Worm (Caenorhabditis elegans) whole organism, dauer: Measurements from ENCODE around the gene E01G6.1.

Experiments
- unc-62 ChIP-seq: sonication (generic microtip); optimal IDR thresholded peaks from 2 replicates; lab custom pipeline; 2017; ENCODE audit warnings: missing biosample characterization, missing genetic modification reagents, missing genetic modification characterization

Gene E01G6.1

DNA sequence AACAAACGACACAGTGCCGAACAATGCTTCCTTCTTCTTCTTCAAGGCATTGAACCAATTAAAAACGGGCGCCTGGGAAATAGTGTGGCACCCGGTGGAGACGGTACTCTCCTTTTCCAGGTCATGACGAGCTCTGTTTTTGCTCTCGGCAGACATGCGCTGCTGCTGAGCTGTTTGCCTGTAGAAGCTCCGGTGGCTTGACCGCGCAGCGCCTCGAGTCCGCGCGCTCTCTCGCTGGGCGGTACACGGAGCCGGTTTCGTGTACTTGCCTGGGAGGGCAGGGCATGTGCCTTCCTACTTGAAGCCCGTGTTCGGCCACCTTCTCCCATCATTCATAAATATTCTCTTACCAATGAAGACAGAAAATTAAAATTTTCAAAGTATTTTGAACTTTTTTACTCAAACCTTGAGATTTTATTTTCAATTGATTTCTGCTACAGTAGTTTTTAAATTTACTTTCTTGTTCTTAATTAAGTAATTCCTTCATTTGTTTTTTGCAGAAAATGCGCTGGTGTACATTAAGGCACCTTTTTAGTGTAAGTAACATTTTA lies at the start of gene E01G6.1:
Gene E01G6.1, plus strand, starts transcription at position 501 of the 551 bp plus-strand sequence.
- no peak for TF ChIP-seq unc-62 (GFP tag; lab: Kevin White, UChicago)

DNA sequence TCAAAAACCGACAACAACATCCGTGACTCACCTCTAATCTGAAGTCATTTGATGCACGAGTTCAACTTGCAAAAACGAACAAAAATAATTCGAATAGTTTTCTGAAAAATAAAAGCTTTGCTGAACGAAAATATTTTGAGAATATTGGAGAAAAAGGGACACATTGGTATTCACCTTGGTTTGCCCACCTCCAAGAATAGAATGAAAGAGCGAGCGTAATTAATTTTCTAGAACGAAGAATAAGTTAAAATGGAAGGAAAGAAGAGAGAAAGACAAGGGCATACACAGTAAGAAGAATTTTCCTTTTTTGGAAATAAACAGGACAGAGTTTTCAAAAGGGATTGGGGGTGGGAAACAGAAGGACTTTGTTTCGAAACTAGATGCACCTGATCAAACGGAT lies 47.9 kb upstream of the E01G6.1 start, which contains the start of gene cab-1:
Gene cab-1, minus strand, starts transcription at position 101 of the 400 bp plus-strand sequence.
- TF ChIP-seq unc-62 (GFP tag; lab: Kevin White, UChicago) = no peak

DNA sequence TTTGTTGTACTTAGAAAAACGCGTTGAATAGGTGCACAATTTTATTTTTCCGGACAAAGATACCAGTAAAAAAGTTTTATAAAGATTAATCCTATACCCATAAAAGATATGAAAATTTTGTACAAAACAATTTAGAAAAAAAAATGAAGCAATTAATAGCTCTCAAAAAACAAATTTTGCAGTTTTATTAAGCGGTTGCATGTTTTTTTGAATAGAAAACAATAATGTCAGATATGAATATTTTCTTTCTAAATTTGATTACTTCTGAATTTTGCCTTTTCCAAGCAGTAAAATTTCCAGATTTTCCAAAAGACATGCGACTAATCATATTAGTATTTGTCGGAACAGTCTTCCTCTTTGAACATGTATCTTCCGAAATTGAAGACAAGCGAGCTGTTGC lies 43.7 kb upstream of the E01G6.1 start, which contains the start of gene C23H4.8:
Gene C23H4.8, plus strand, starts transcription at position 301 of the 400 bp plus-strand sequence.
- no peak for TF ChIP-seq unc-62 (GFP tag; lab: Kevin White, UChicago)

DNA sequence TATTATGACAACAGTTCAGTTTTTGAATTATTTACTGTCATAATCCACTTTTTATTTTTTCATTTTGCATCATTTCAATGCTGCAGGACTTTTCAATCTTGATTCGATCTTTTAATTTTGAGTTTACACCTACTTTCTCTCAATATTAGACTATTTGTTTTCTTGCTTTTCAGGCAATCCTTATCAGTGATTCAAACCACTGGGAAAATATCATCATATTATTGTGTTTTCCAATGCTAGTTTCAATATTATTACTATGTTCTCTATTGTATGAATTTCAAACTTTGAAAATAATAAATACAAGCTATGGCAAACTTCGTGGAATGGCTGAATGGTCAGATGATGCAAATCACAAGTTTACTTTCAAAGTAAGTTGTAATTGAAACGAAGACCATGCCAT lies 41.2 kb upstream of the E01G6.1 start, which contains the start of gene cest-8:
Gene cest-8, plus strand, starts transcription at position 184 of the 400 bp plus-strand sequence.
- TF ChIP-seq unc-62 (GFP tag; lab: Kevin White, UChicago) = no peak

DNA sequence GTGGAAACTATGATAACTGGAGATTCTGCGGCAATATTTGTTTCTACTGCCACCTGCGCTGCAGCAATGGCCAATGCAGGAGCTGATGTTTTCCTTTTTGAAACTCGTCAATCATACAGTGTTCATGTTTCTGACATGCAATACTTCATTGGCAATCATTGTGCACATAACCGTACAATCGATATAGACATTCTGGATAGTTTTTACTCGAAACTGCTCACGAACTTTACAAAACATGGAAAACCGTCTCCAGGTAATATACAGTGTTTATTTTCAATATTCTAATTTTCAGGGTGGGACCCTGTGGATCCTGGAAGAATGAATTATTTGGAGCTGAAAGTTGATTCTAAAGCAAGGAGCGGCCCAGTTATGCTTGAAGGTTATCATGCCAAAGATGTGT lies 38.9 kb upstream of the E01G6.1 start, which contains the start of gene cest-9.2:
Gene cest-9.2, plus strand, starts transcription at position 301 of the 400 bp plus-strand sequence.
- TF ChIP-seq unc-62 (GFP tag; lab: Kevin White, UChicago) = no peak

DNA sequence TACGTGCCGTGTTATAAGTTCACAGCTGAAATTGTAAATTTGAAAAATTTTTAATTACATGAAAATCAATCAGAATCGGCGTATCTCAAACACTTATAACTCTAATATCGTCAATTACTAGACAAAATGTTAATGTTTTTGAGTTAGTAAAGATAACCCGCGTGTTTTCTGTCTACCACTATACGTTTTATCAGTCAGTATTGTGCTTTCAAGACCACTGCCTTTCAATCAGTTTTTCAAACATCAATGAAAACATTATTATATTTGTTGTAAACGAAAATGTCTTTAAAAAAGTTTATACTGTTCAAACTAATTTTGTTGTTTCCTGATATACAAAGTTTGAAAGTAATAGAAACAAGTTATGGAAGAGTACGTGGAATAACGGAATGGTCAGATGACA lies 38.0 kb upstream of the E01G6.1 start:
- no peak for TF ChIP-seq unc-62 (GFP tag; lab: Kevin White, UChicago)

DNA sequence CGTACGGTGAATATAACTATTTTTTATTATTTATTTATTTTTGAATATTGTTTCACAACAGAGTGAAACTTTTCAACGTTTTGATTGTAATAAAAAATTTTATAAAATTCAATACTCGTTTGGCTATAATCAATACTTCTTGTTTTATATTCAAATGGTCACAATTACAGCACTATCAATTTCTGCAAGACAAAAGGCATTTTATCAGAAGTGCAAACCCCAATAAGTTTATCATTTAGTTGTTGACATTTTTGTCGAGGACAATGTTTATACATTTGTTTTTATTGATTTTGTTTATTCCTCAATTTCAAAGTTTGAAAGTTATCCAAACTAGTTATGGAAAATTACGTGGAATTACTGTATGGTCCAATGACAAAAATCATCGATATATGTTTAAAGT lies 34.7 kb upstream of the E01G6.1 start, which contains the start of gene cest-9.1:
Gene cest-9.1, plus strand, starts transcription at position 213 of the 400 bp plus-strand sequence.
- TF ChIP-seq unc-62 (GFP tag; lab: Kevin White, UChicago) = no peak

DNA sequence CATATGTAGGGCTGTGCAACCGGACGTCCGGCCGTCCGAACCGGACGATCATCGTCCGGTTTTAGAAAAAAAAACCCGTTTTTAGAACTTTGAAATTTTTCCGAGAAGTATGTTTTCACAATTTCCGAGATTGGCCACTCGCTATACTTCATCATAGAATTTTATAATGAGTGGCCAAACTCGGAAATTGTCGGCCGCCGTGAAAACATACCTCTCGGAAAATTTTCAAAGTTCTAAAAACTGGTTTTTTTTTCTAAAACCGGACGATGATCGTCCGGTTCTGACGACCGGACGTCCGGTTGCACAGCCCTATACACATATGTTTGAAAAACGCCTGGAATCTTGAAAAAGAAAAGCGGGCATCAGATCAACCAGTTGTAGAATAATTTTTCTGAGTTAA lies 33.6 kb upstream of the E01G6.1 start:
- TF ChIP-seq unc-62 (GFP tag; lab: Kevin White, UChicago) = no peak

DNA sequence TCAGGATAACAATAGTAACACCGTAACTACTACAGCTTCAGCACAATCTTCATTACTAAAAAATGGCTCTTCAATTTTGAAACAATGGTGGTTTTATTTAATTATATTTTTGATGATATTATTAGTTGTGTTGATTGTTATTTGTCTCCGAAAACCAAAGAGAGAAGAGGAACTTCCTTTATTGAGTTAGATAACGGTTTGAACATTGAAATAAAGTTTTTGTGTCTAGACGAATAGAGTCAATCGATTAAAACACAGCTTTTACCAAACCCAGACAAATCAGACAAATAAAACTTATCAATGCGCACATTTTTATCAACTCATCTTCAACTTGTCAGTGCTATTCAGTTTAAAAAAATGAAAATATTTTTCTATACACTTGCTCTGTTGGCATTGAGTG lies 31.0 kb upstream of the E01G6.1 start, which contains the start of gene cest-7:
Gene cest-7, plus strand, starts transcription at position 301 of the 400 bp plus-strand sequence.
- no peak for TF ChIP-seq unc-62 (GFP tag; lab: Kevin White, UChicago)

DNA sequence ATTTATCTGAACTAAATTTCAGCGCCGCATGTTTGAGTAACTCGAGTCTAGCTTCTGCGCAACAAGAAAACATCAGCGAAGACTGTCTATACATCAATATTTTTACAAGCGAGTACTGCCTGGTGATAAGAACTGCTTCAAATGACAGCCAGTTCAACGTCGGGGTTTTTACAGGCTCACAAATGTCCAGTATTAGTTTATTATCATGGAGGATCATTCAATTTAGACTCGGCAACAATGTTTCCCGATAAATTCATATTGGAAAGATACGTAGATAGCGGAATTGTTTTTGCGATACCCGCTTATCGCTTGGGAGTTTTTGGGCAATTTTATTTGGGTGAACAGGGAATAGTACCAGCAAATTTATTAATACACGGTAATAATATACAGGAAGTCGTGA lies 30.3 kb upstream of the E01G6.1 start:
- TF ChIP-seq unc-62 (GFP tag; lab: Kevin White, UChicago) = no peak

DNA sequence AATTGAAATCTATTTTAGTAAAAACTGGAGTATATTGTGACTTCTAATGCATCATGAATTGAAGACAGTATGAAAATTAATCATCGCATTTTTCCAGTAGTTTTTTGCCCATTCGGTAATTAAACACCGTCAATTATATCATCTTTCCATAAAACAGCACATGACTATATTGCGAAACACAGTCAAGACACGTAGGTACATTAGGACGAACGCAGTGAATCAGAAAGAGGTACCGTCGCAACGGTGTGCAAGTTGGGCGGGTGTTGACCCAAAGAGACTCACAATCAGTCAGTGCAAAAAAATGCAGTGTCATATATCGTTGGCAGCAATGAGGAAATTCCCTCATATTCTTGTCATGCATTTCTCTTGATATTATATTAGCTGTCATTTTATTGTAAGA lies 26.3 kb upstream of the E01G6.1 start:
- TF ChIP-seq unc-62 (GFP tag; lab: Kevin White, UChicago) = no peak

DNA sequence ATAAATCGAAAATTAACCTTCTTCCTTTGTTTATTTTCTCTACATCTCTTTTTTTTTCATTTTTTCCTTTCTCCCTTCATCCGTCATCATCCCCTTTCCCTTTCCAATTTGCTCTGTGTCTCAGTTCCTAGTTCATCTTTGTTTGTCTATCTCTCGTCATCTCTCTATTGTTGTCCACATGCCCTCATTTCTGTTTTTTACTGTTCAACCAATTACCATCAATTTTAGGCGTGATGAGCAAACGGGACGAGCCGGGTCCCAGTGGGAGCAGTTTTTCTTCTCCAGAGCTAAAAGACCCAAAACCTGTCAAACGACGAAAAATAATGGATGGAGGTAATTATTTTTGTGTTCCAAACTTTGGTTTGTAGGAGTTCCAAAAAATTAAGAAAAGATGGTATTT lies 25.3 kb upstream of the E01G6.1 start, which contains the start of gene C23H4.6:
Gene C23H4.6, plus strand, starts transcription at position 219 of the 400 bp plus-strand sequence.
- TF ChIP-seq unc-62 (GFP tag; lab: Kevin White, UChicago) = no peak

DNA sequence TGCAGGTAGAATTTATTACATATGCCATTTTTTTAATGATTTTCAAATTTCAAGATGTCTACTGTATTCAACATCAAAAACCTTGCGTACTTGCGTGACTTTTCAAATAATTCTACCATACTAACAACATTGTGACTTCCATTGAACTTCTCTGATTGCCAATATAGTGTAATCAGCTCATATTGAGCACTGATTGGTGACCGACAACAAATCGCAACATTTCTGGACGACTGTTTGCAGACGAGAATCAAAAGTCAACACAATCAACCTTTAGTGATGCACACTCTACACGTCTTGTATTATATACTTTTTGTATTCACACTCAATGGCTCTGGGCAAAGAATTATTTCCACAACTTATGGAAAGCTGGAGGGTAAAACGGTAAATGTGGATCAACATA lies 19.2 kb upstream of the E01G6.1 start, which contains the start of gene cest-3:
Gene cest-3, plus strand, starts transcription at position 190 of the 400 bp plus-strand sequence.
- no peak for TF ChIP-seq unc-62 (GFP tag; lab: Kevin White, UChicago)

DNA sequence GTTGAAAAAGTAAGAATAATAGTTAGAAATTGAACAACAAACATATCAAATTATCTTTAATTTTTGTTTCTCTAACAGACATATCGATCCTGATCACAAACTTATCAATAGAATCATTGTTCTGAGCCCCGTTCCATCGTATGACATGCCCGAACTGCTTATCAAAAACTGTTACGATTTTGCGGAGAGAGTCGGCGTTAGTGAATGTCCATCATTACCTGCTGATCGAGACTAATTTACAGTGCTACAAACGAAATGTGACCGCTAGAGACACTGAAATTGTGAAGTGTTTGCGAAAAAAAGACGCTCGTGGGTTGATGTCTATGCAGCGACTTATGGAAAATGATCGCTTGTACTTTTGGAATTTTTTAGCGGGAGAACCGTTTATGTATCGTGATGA lies 17.8 kb upstream of the E01G6.1 start:
- no peak for TF ChIP-seq unc-62 (GFP tag; lab: Kevin White, UChicago)

DNA sequence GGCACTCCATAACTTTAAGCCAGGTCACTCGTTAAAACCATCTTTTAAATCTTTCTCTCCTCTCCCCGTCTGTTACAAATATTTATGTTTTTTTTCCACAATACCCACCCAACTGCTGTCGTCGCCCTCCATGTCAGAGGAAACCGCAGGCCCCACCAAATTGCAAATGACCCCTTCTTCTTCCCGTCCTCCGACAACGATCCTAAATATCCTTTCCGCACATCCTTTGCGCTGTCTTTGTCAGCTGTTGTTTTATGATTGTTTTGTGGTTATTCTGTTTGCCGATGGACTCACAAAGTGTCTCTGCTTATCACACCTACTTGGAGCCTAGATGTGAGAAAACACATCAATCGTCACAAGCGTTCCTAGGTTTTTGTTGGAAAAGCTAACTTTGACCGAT lies 12.5 kb upstream of the E01G6.1 start:
- TF ChIP-seq unc-62 (GFP tag; lab: Kevin White, UChicago) = no peak

DNA sequence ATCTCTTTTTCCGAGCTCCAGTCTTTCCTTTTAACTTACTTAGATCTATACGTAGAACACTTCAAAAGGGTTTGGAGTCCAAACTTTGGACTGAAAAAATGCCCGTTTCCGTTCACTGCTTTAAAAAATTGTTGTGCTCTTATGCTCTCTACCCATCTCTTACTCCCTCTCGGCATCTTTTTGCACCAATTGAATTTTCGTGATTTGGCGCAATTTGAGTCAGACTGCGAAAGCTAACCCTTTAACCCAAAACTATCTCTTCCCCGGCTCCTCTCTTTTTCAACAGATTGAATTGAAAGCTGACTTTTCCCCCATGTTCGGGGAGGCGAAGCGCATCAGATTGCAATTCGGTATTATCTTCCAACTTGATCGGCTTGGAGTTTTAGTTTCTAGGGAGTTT lies 8.5 kb upstream of the E01G6.1 start:
- no peak for TF ChIP-seq unc-62 (GFP tag; lab: Kevin White, UChicago)

DNA sequence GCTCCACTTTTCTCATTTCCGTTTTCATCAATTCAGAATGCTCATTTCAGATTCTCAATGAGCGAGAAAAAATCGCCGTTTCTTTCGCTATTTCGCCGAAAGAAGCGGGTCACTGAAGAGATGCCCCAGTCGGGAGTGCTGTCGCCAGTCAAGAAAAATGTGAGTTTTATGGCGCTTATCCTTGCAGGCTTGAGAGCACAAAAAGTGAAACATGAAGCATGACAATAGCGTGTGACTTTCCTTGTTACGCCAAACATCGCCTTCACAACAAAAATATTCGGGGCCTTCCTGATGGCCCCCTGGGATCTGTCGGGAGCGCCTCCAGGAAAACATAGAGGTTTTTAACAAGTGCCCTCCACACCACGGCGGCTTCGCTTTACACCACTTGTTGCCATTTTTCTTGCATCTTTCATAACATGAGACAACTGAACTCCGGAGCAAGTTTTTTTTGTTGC lies 4.1 kb upstream of the E01G6.1 start, which contains the start of gene E01G6.2:
Gene E01G6.2, plus strand, starts transcription at position 51 of the 455 bp plus-strand sequence.
- TF ChIP-seq unc-62 (GFP tag; lab: Kevin White, UChicago) = no peak
